Worm (Caenorhabditis elegans) whole organism, L4 larva: Measurements from ENCODE around the gene scav-1.

Experiments
- D1046.2 ChIP-seq: fragments of 200-800 bp; sonication (Bioruptor generic); IDR thresholded peaks from 2 replicates; pipeline ENCODE4 v1.3.6; 2022; ENCODE audit warnings: missing genetic modification characterization, missing compliant biosample characterization
- F44E2.7 ChIP-seq: fragments of 200-800 bp; sonication (Bioruptor generic); IDR thresholded peaks from 2 replicates; pipeline ENCODE4 v2.1.2; 2022; ENCODE audit warnings: missing genetic modification characterization, missing compliant biosample characterization
- T26A8.4 ChIP-seq: fragments of 200-800 bp; sonication (Bioruptor generic); IDR thresholded peaks from 2 replicates; pipeline ENCODE4 v1.3.6; 2022; ENCODE audit warnings: missing genetic modification characterization, missing compliant biosample characterization
- ceh-20 ChIP-seq: fragments of 200-800 bp; sonication (Bioruptor generic); IDR thresholded peaks from 2 replicates; pipeline ENCODE4 v1.3.6; 2022; ENCODE audit warnings: missing genetic modification reagents, missing genetic modification characterization, missing compliant biosample characterization
- ceh-28 ChIP-seq: fragments of 150-350 bp; optimal IDR thresholded peaks from 2 replicates; lab custom pipeline; 2014; ENCODE audit warnings: missing biosample characterization, missing genetic modification reagents, missing genetic modification characterization
- ceh-32 ChIP-seq: sonication (generic microtip); optimal IDR thresholded peaks from 2 replicates; lab custom pipeline; 2016; ENCODE audit warnings: mild to moderate bottlenecking, missing genetic modification characterization, missing compliant biosample characterization; ENCODE audit not compliant: poor library complexity
- ces-1 ChIP-seq: fragments of 150-350 bp; sonication (generic microtip); optimal IDR thresholded peaks from 4 replicates; lab custom pipeline; 2014; ENCODE audit warnings: missing biosample characterization, missing genetic modification reagents, missing genetic modification characterization
- ctbp-1 ChIP-seq: fragments of 200-800 bp; sonication (Bioruptor generic); IDR thresholded peaks from 2 replicates; pipeline ENCODE4 v1.3.6; 2022; ENCODE audit warnings: missing genetic modification reagents, missing genetic modification characterization, missing compliant biosample characterization
- daf-16 ChIP-seq, 3 experiments: sonication (generic microtip); optimal IDR thresholded peaks; 2 replicates each; lab custom pipeline; 2016 to 2017; ENCODE audit warnings: missing genetic modification characterization in 3 of 3, missing genetic modification reagents in 3 of 3, mild to moderate bottlenecking in 2 of 3, missing compliant biosample characterization in 2 of 3, missing biosample characterization in 1 of 3, moderate library complexity in 1 of 3
- daf-8 ChIP-seq: fragments of 200-800 bp; sonication (Bioruptor generic); IDR thresholded peaks from 2 replicates; pipeline ENCODE4 v1.3.6; 2022; ENCODE audit warnings: missing genetic modification characterization, missing compliant biosample characterization
- dmd-6 ChIP-seq: fragments of 200-800 bp; sonication (Bioruptor generic); IDR thresholded peaks from 2 replicates; pipeline ENCODE4 v1.3.6; 2022; ENCODE audit warnings: missing genetic modification reagents, missing genetic modification characterization, missing compliant biosample characterization
- duxl-1 ChIP-seq: sonication (generic microtip); optimal IDR thresholded peaks from 2 replicates; lab custom pipeline; 2016; ENCODE audit warnings: mild to moderate bottlenecking, missing genetic modification characterization, moderate library complexity, missing compliant biosample characterization; ENCODE audit not compliant: poor library complexity
- egl-27 ChIP-seq: sonication (generic microtip); optimal IDR thresholded peaks from 3 replicates; lab custom pipeline; 2017; ENCODE audit warnings: missing biosample characterization, missing genetic modification reagents, missing genetic modification characterization
- fkh-10 ChIP-seq: fragments of 150-350 bp; optimal IDR thresholded peaks from 2 replicates; lab custom pipeline; 2014; ENCODE audit warnings: missing biosample characterization, missing genetic modification reagents, missing genetic modification characterization
- fos-1 ChIP-seq: fragments of 150-350 bp; optimal IDR thresholded peaks from 2 replicates; lab custom pipeline; 2014; ENCODE audit warnings: missing biosample characterization, missing genetic modification characterization
- hlh-11 ChIP-seq: fragments of 200-800 bp; sonication (Bioruptor generic); optimal IDR thresholded peaks from 2 replicates; lab custom pipeline; 2018; ENCODE audit warnings: mild to moderate bottlenecking, missing genetic modification characterization, missing compliant biosample characterization
- lin-1 ChIP-seq: fragments of 200-800 bp; sonication (Bioruptor generic); IDR thresholded peaks from 2 replicates; pipeline ENCODE4 v1.3.6; 2022; ENCODE audit warnings: missing genetic modification reagents, missing genetic modification characterization, missing compliant biosample characterization
- madf-9 ChIP-seq: fragments of 200-800 bp; sonication (Bioruptor generic); conservative IDR thresholded peaks from 2 replicates; pipeline ENCODE4 v1.3.6; 2022; ENCODE audit warnings: missing genetic modification reagents, missing genetic modification characterization, missing compliant biosample characterization
- mxl-2 ChIP-seq: fragments of 200-800 bp; sonication (Bioruptor generic); conservative IDR thresholded peaks from 2 replicates; pipeline ENCODE4 v1.3.6; 2022; ENCODE audit warnings: missing genetic modification reagents, missing genetic modification characterization, missing compliant biosample characterization
- nhr-28 ChIP-seq: fragments of 150-350 bp; optimal IDR thresholded peaks from 2 replicates; lab custom pipeline; 2014; ENCODE audit warnings: missing biosample characterization, missing genetic modification characterization
- nhr-48 ChIP-seq: sonication (generic microtip); optimal IDR thresholded peaks from 2 replicates; lab custom pipeline; 2016; ENCODE audit warnings: mild to moderate bottlenecking, missing genetic modification characterization, missing compliant biosample characterization
- pqm-1 ChIP-seq: sonication (generic microtip); optimal IDR thresholded peaks from 2 replicates; lab custom pipeline; 2017; ENCODE audit warnings: missing biosample characterization, missing genetic modification characterization
- rbr-2 ChIP-seq: sonication (generic microtip); optimal IDR thresholded peaks from 2 replicates; lab custom pipeline; 2016; ENCODE audit warnings: missing genotype, missing genetic modification characterization, missing compliant biosample characterization
- saeg-2 ChIP-seq: fragments of 200-800 bp; sonication (Bioruptor generic); IDR thresholded peaks from 2 replicates; pipeline ENCODE4 v1.3.6; 2022; ENCODE audit warnings: missing genetic modification reagents, missing genetic modification characterization, missing compliant biosample characterization
- sdz-12 ChIP-seq: fragments of 200-800 bp; sonication (Bioruptor generic); optimal IDR thresholded peaks from 2 replicates; lab custom pipeline; 2018; ENCODE audit warnings: mild to moderate bottlenecking, missing genetic modification characterization, missing compliant biosample characterization
- skn-1 ChIP-seq: fragments of 150-350 bp; optimal IDR thresholded peaks from 2 replicates; lab custom pipeline; 2014; ENCODE audit warnings: missing biosample characterization, missing genetic modification characterization
- snpc-4 ChIP-seq: fragments of 150-350 bp; optimal IDR thresholded peaks from 2 replicates; lab custom pipeline; 2014; ENCODE audit warnings: missing biosample characterization, missing genetic modification characterization
- unc-39 ChIP-seq: sonication (generic microtip); optimal IDR thresholded peaks from 2 replicates; lab custom pipeline; 2017; ENCODE audit warnings: missing biosample characterization, missing genetic modification characterization
- unc-62 ChIP-seq, 3 experiments: fragments of 150-350 bp in 1 of 3; sonication (generic microtip); optimal IDR thresholded peaks in 2 of 3; peaks in 1 of 3; 1 replicate in 1 of 3; 2 replicates in 2 of 3; lab custom pipeline; 2014 to 2017; ENCODE audit warnings: missing biosample characterization in 3 of 3, missing genetic modification characterization in 3 of 3, missing genetic modification reagents in 3 of 3, missing genotype in 1 of 3

scav-1 gene

DNA sequence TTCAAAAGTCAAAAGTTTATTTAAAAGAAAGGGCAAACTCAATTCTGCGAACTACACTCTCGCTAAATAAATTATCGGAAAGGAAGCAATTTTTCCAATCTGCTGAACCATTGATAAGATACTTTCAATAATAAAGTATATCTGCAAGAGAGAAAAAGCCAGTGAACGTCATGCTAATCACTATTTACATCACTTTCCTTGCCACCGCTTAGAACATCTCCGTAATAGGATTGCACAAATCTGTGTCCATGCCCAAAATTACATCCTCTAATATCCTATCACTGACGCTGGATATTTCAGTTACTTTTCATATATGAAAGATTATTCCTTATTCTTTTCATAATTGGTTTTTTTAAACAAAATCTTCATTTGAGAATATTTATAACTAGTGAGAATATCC is 17.6 kb downstream of the scav-1 start:
- TF ChIP-seq madf-9 (GFP tag; lab: Robert Waterston, UW), result no peak
- TF ChIP-seq unc-62 (GFP tag; optimal IDR thresholded peaks at IDR 0.05 in 1 of 2; lab: Kevin White, UChicago), result peak in 1 of 2 experiments; percentile 87
- TF ChIP-seq unc-62 (tag; optimal IDR thresholded peaks at IDR 0.05; lab: Kevin White, UChicago), result no peak

DNA sequence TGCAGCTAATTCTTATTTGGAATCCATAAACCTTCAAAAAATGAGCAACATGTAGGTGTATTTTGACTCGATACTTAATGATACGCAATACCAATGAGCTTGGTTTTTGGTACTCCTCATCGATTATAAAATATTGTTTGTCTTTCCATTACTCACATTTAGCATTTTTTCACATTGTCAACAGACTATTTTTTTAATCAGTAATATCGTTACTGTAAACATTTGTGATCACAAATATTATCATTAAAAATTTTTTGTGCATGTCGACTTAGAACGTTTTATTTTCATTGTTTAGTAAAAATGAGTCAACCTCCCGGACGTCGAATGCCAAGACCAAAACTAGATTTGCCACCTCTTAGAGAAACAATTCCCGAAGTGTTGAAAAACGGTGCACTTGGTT is 23.1 kb downstream of the scav-1 start, which contains the start of gene sek-5:
Gene sek-5 (plus strand): TSS at position 301 of the 400 bp plus-strand sequence.
- TF ChIP-seq daf-8 (GFP tag; lab: Robert Waterston, UW) (no peak), skn-1 (tag; lab: Kevin White, UChicago) (no peak), pqm-1 (tag; lab: Kevin White, UChicago) (no peak), saeg-2 (GFP tag; lab: Robert Waterston, UW) (no peak), ctbp-1 (GFP tag; lab: Robert Waterston, UW) (no peak), T26A8.4 (GFP tag; lab: Robert Waterston, UW) (no peak)

DNA sequence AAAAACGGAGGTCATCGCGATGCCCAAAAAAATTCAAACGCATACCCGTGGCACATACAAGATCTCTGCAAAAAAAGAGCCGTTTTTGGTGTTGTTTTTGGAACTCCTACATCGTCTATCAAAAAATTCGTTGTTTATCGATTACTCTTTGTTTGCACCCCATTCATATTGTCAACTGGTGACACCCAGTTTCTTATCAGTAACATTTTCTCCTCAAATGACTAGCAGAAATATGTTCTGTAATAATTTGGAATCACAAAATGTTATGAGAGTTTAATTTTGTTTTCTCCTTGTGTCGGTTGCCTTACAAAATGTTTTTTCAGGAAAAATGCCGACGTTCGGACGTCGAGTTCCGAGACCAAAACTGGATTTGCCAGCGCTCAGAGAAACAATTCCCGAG is 25.6 kb downstream of the scav-1 start, which contains the start of gene sek-4:
Gene sek-4 (plus strand): TSS at position 318 of the 400 bp plus-strand sequence.
- TF ChIP-seq lin-1 (GFP tag; lab: Robert Waterston, UW) (no peak), ceh-32 (no peak), dmd-6 (peak; percentile 33; the same call in 1 of the 2 replicates), hlh-11 (no peak), sdz-12 (GFP tag; lab: Kevin White, UChicago) (no peak), nhr-28 (tag; lab: Kevin White, UChicago) (peak; percentile 45), rbr-2 (tag; lab: Kevin White, UChicago) (no peak), mxl-2 (GFP tag; lab: Robert Waterston, UW) (no peak), madf-9 (GFP tag; lab: Robert Waterston, UW) (no peak), daf-16 (GFP tag; optimal IDR thresholded peaks at IDR 0.05; lab: Kevin White, UChicago) (no peak), daf-16 (tag; optimal IDR thresholded peaks at IDR 0.05; lab: Kevin White, UChicago) (peak; percentile 91), pqm-1 (tag; lab: Kevin White, UChicago) (peak; percentile 52)

DNA sequence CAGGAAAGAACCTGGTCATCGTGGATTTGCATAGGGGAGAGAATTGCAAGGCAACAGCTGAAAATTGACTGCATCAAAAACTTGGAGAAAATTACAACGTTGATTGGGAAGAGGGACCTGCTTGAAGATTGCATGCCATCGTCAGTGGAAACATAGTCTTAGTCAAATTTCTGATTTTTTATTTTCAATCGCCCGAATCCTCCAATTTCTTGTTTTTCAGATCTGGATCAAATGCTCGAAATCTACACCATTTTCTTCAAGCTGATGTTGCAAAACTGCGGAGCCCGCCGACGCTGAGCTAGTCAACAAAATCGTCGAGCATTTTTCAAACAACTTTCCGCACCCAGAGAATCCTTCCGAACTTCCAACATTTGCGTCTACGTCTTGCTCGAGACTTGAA is 26.8 kb downstream of the scav-1 start:
- TF ChIP-seq unc-39 (tag; lab: Kevin White, UChicago) (no peak), unc-62 (GFP tag; optimal IDR thresholded peaks at IDR 0.05 in 1 of 2; lab: Kevin White, UChicago) (peak in 1 of 2 experiments; percentile 95), unc-62 (tag; optimal IDR thresholded peaks at IDR 0.05; lab: Kevin White, UChicago) (no peak), nhr-48 (tag; lab: Kevin White, UChicago) (no peak)

DNA sequence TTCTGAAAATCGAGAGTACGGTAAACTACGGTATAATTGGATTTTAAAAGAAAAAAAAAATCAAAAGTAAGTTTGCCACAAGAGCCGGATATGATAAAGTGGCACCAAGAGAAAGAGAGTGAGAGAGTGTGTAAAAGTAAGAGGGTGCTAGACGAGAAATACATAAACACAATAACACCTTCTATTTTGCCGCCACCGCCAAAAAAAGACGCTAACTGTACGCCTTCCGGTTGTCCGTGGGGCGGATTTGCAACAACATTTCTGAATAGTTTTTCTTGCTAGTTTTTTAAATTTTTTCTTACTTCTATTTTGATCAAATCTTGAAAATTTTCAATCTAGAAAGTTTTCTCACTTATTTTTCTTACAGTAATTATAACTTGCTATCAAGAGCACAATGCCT is 27.7 kb downstream of the scav-1 start, which contains the start of gene F35C8.8:
Gene F35C8.8 (minus strand): TSS at position 2 of the 400 bp plus-strand sequence.
- TF ChIP-seq F44E2.7 (GFP tag; lab: Robert Waterston, UW) (no peak), unc-62 (GFP tag; optimal IDR thresholded peaks at IDR 0.05 in 1 of 2; lab: Kevin White, UChicago) (no peak), unc-62 (tag; optimal IDR thresholded peaks at IDR 0.05; lab: Kevin White, UChicago) (no peak), fkh-10 (GFP tag; lab: Kevin White, UChicago) (no peak), duxl-1 (tag; lab: Kevin White, UChicago) (no peak), ceh-20 (GFP tag; lab: Robert Waterston, UW) (no peak), D1046.2 (GFP tag; lab: Robert Waterston, UW) (no peak), ceh-28 (tag; lab: Kevin White, UChicago) (no peak), fos-1 (tag; lab: Kevin White, UChicago) (no peak), ces-1 (no peak)
- TF ChIP-seq, all 104 proteins: peak for 0

DNA sequence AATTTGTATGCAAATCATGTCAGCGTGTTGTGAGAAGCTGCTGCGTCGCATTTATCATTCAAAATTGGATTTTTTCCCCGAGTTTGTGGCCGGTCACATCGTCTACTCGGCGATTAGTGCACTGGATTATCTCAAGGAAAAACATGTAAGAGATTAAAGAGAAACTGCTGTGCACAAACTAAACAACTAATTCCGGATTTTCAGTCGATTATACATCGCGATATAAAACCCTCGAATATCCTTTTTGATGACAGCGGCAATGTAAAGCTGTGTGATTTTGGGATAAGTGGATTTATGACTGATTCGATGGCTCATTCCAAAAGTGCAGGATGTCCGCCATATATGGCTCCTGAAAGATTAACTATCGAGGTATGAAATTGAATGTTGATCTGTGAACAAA is 29.8 kb downstream of the scav-1 start:
- TF ChIP-seq snpc-4, result no peak
- TF ChIP-seq ces-1, result no peak
- TF ChIP-seq egl-27 (tag; lab: Kevin White, UChicago), result no peak
